Fruit fly (Drosophila melanogaster): ENCODE results near the gene CG16711.

dm6 chr3L:9693552-9694133 is 10.5 kb upstream of the CG16711 start:
- TF ChIP-seq pan (optimal IDR thresholded peaks at IDR 0.05) (no peak), Dll (optimal IDR thresholded peaks at IDR 0.05) (no peak), psq (optimal IDR thresholded peaks at IDR 0.05) (no peak)

Measured in whole organism.